Fruit fly (Drosophila melanogaster): Measurements from ENCODE around the gene CG2150.

CG2150 gene

dm6 chr3R:31764672-31765071 is at the start of gene CG2150:
CG2150 (minus strand) TSS chr3R:31764772.
- TF ChIP-seq fd96Cb (tag; optimal IDR thresholded peaks at IDR 0.05) (no peak), CG31224 (GFP tag; IDR thresholded peaks at IDR 0.05) (no peak), gsb-n (tag; optimal IDR thresholded peaks at IDR 0.05) (no peak), C15 (GFP tag; IDR thresholded peaks at IDR 0.05) (no peak), z (GFP tag; IDR thresholded peaks at IDR 0.05) (peak; percentile 45; the same call in 1 of the 3 replicates), Deaf1 (tag; optimal IDR thresholded peaks at IDR 0.05) (peak; percentile 55), Dad (GFP tag; optimal IDR thresholded peaks at IDR 0.05) (no peak), Hr3 (GFP tag; optimal IDR thresholded peaks at IDR 0.05) (no peak), CG7786 (GFP tag; optimal IDR thresholded peaks at IDR 0.05) (no peak), CG8765 (GFP tag; IDR thresholded peaks at IDR 0.05) (no peak), oc (tag; optimal IDR thresholded peaks at IDR 0.05) (no peak), crp (GFP tag; optimal IDR thresholded peaks at IDR 0.05) (no peak)

dm6 chr3R:31812976-31813298 is 48.4 kb upstream of the CG2150 start:
- TF ChIP-seq zfh1 (GFP tag; IDR thresholded peaks at IDR 0.05) (0 out of 3 replicates have a peak, but pooled peaks have one; percentile 14), CG6791 (GFP tag; IDR thresholded peaks at IDR 0.05; ENCODE audit: partially characterized antibody) (peak; percentile 54; the same call in 1 of the 3 replicates), CG17359 (tag; optimal IDR thresholded peaks at IDR 0.05) (no peak), Opbp (GFP tag; IDR thresholded peaks at IDR 0.05; ENCODE audit: partially characterized antibody) (peak; percentile 61; the same call in 1 of the 3 replicates), Trl (optimal IDR thresholded peaks at IDR 0.05) (peak in 1 of 2 experiments; percentile 31), Trl (GFP tag; optimal IDR thresholded peaks at IDR 0.05) (no peak), crol (GFP tag; IDR thresholded peaks at IDR 0.05) (peak; percentile 66), CG8924 (tag; optimal IDR thresholded peaks at IDR 0.05) (no peak), bbx (GFP tag; IDR thresholded peaks at IDR 0.05; ENCODE audit: partially characterized antibody) (peak; percentile 68), nerfin-1 (tag; optimal IDR thresholded peaks at IDR 0.05) (peak; percentile 97), ci (GFP tag; IDR thresholded peaks at IDR 0.05) (0 out of 3 replicates have a peak, but pooled peaks have one; percentile 44), sd (tag; optimal IDR thresholded peaks at IDR 0.05) (peak; percentile 74), CG6765 (GFP tag; optimal IDR thresholded peaks at IDR 0.05) (no peak), rib (GFP tag; IDR thresholded peaks at IDR 0.05) (0 out of 2 replicates have a peak, but pooled peaks have one; percentile 27), ato (GFP tag; IDR thresholded peaks at IDR 0.05; ENCODE audit: partially characterized antibody) (peak; percentile 11; the same call in 1 of the 2 replicates), seq (GFP tag; IDR thresholded peaks at IDR 0.05) (0 out of 2 replicates have a peak, but pooled peaks have one; percentile 1), CG1832 (GFP tag; optimal IDR thresholded peaks at IDR 0.05) (no peak)

- no peak for TF ChIP-seq CG13296 (GFP tag; optimal IDR thresholded peaks at IDR 0.05)
- peak; percentile 13 for TF ChIP-seq Med (GFP tag)
- TF ChIP-seq YL-1 (GFP tag; optimal IDR thresholded peaks at IDR 0.05), result peak; percentile 21
- no peak for TF ChIP-seq psq (GFP tag; optimal IDR thresholded peaks at IDR 0.05)
- TF ChIP-seq Jarid2 (GFP tag; optimal IDR thresholded peaks at IDR 0.05), result no peak
- peak; percentile 53; the same call in 1 of the 2 replicates for TF ChIP-seq seq (GFP tag; IDR thresholded peaks at IDR 0.05)
- TF ChIP-seq stwl (tag; optimal IDR thresholded peaks at IDR 0.05), result peak; percentile 61
- TF ChIP-seq CG34224 (GFP tag; IDR thresholded peaks at IDR 0.05; ENCODE audit: partially characterized antibody), result 0 out of 3 replicates have a peak, but pooled peaks have one; percentile 7
- TF ChIP-seq CG4328 (GFP tag; optimal IDR thresholded peaks at IDR 0.05), result no peak
- peak; percentile 20 for TF ChIP-seq CG9437 (GFP tag; optimal IDR thresholded peaks at IDR 0.05)
- peak; percentile 87 for TF ChIP-seq Dip2 (GFP tag; IDR thresholded peaks at IDR 0.05)
- peak; percentile 6 for TF ChIP-seq CG4617 (GFP tag; optimal IDR thresholded peaks at IDR 0.05; ENCODE audit: borderline replicate concordance)
- TF ChIP-seq HmgZ (tag; optimal IDR thresholded peaks at IDR 0.05), result peak; percentile 2
- TF ChIP-seq CG8089 (GFP tag; optimal IDR thresholded peaks at IDR 0.05), result no peak
- TF ChIP-seq Lhr (GFP tag; optimal IDR thresholded peaks at IDR 0.05), result peak; percentile 54
- TF ChIP-seq MESR4 (GFP tag; optimal IDR thresholded peaks at IDR 0.05), result peak; percentile 40
- peak in 1 of 2 experiments; percentile 41 for TF ChIP-seq Trl (optimal IDR thresholded peaks at IDR 0.05)
- TF ChIP-seq Trl (GFP tag; optimal IDR thresholded peaks at IDR 0.05), result no peak
- TF ChIP-seq pzg (GFP tag; optimal IDR thresholded peaks at IDR 0.05), result peak; percentile 60
- TF ChIP-seq maf-S (GFP tag; optimal IDR thresholded peaks at IDR 0.05), result no peak
Observed at dm6 chr3R:31812117-31812975, 47.8 kb upstream of the CG2150 start, which contains the start of the genes FeCH and RhoGAP100F. FeCH (minus strand) TSS chr3R:31812296. RhoGAP100F (plus strand) TSS chr3R:31812609.

Measured in whole organism, embryonic.